Worm (Caenorhabditis elegans) whole organism, L4 larva: ENCODE data around the gene act-1.

Source experiments
- fkh-10 ChIP-seq: fragments of 150-350 bp; optimal IDR thresholded peaks from 2 replicates; lab custom pipeline; 2014; ENCODE audit warnings: missing biosample characterization, missing genetic modification reagents, missing genetic modification characterization
- mdt-29 ChIP-seq: fragments of 200-800 bp; sonication (Bioruptor generic); IDR thresholded peaks from 2 replicates; pipeline ENCODE4 v1.3.6; 2022; ENCODE audit warnings: missing genetic modification reagents, missing genetic modification characterization, missing compliant biosample characterization
- nhr-6 ChIP-seq: fragments of 150-350 bp; optimal IDR thresholded peaks from 2 replicates; lab custom pipeline; 2014; ENCODE audit warnings: missing biosample characterization, missing genetic modification characterization
- pqm-1 ChIP-seq: sonication (generic microtip); optimal IDR thresholded peaks from 2 replicates; lab custom pipeline; 2017; ENCODE audit warnings: missing biosample characterization, missing genetic modification characterization

DNA sequence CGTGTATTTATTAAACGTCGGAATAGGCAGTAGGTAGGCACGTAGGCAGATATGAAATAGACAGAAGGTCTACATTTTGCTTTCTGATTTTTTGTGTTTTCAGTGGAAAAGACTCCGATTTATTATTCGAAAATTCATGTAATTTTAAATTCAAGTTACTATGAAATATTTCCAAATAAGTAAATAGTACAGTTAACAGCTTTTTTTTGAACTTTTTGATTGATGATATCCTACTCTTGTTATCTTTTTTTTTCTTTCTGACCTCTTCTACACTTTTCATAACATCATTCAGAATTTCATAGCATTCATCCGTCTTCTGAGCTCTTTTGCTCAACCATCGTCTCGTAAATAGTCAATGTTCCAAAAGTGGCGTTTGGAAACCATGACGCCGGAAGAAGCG, 17.7 kb downstream of the act-1 start, which contains the start of gene cdkl-1:
- TF ChIP-seq nhr-6 (tag; lab: Kevin White, UChicago) (no peak), mdt-29 (GFP tag; lab: Robert Waterston, UW) (no peak), pqm-1 (tag; lab: Kevin White, UChicago) (no peak), fkh-10 (no peak)
